Worm (Caenorhabditis elegans) whole organism, L1 larva: ENCODE measurements around the gene Y71H2AR.2.
A peak's percentile ranks its signal among the peaks of the same experiment; 100 is the strongest.
"Not testable (repeated sequence)": the region's sequence is repeated elsewhere in the genome, so short reads cannot be mapped to it uniquely, and the experiment has no call there.

ENCODE experiments used
- C04F5.9 ChIP-seq: sonication (generic microtip); optimal IDR thresholded peaks from 2 replicates; lab custom pipeline; 2016; ENCODE audit warnings: missing genetic modification characterization, missing compliant biosample characterization
- C16A3.4 ChIP-seq: fragments of 150-350 bp; optimal IDR thresholded peaks from 2 replicates; lab custom pipeline; 2014; ENCODE audit warnings: missing biosample characterization, missing genetic modification characterization
- C34B4.2 ChIP-seq: sonication (generic microtip); optimal IDR thresholded peaks from 2 replicates; lab custom pipeline; 2017; ENCODE audit warnings: mild to moderate bottlenecking, missing genetic modification characterization, missing compliant biosample characterization
- Y116A8C.19 ChIP-seq: sonication (generic microtip); optimal IDR thresholded peaks from 2 replicates; lab custom pipeline; 2016; ENCODE audit warnings: missing compliant biosample characterization, missing genetic modification characterization, borderline replicate concordance
- aha-1 ChIP-seq: fragments of 150-350 bp; optimal IDR thresholded peaks from 2 replicates; lab custom pipeline; 2014; ENCODE audit warnings: missing biosample characterization, missing genetic modification characterization
- alr-1 ChIP-seq: fragments of 200-800 bp; sonication (Bioruptor generic); optimal IDR thresholded peaks from 2 replicates; lab custom pipeline; 2018; ENCODE audit warnings: borderline replicate concordance, mild to moderate bottlenecking, missing genetic modification characterization, missing compliant biosample characterization
- ama-1 ChIP-seq: fragments of 150-350 bp; optimal IDR thresholded peaks from 2 replicates; lab custom pipeline; 2014
- ceh-63 ChIP-seq: fragments of 200-800 bp; sonication (Bioruptor generic); optimal IDR thresholded peaks from 2 replicates; lab custom pipeline; 2018; ENCODE audit warnings: mild to moderate bottlenecking, missing genetic modification characterization, missing compliant biosample characterization
- ceh-8 ChIP-seq: fragments of 200-800 bp; sonication (Bioruptor generic); optimal IDR thresholded peaks from 2 replicates; lab custom pipeline; 2018; ENCODE audit warnings: mild to moderate bottlenecking, missing genetic modification characterization, moderate library complexity, missing compliant biosample characterization
- ceh-88 ChIP-seq: fragments of 200-800 bp; sonication (Bioruptor generic); IDR thresholded peaks from 2 replicates; pipeline ENCODE4 v1.3.6; 2022; ENCODE audit warnings: missing genetic modification characterization, missing compliant biosample characterization
- ceh-90 ChIP-seq: sonication (generic microtip); optimal IDR thresholded peaks from 2 replicates; lab custom pipeline; 2016; ENCODE audit warnings: missing genetic modification characterization, missing compliant biosample characterization
- dpl-1 ChIP-seq, 3 experiments: fragments of 150-350 bp in 2 of 3; sonication (generic microtip) in 1 of 3; optimal IDR thresholded peaks; 2 replicates each; lab custom pipeline; 2014 to 2017; ENCODE audit warnings: missing biosample characterization in 3 of 3, missing genetic modification characterization in 3 of 3, missing genetic modification reagents in 3 of 3
- efl-1 ChIP-seq, 4 experiments: fragments of 150-350 bp; optimal IDR thresholded peaks in 3 of 4; peaks in 1 of 4; 1 replicate in 1 of 4; 2 replicates in 3 of 4; lab custom pipeline; 2014; ENCODE audit warnings: missing biosample characterization in 2 of 4, missing genetic modification characterization in 2 of 4, missing genetic modification reagents in 2 of 4
- egl-13 ChIP-seq: sonication (generic microtip); optimal IDR thresholded peaks from 2 replicates; lab custom pipeline; 2016; ENCODE audit warnings: missing genotype, missing genetic modification reagents, missing genetic modification characterization, missing compliant biosample characterization
- elt-2 ChIP-seq: sonication (generic microtip); optimal IDR thresholded peaks from 2 replicates; lab custom pipeline; 2016; ENCODE audit warnings: missing genetic modification characterization, mild to moderate bottlenecking, inconsistent platforms, missing compliant biosample characterization, missing genetic modification reagents
- elt-3 ChIP-seq, 6 experiments: fragments of 150-350 bp in 1 of 6; sonication (generic microtip); optimal IDR thresholded peaks; 2 replicates each; lab custom pipeline; 2017 to 2018; ENCODE audit warnings: missing biosample characterization in 6 of 6, missing genetic modification characterization in 6 of 6, inconsistent platforms in 1 of 6
- fkh-8 ChIP-seq: sonication (generic microtip); optimal IDR thresholded peaks from 2 replicates; lab custom pipeline; 2016; ENCODE audit warnings: mild to moderate bottlenecking, missing genetic modification characterization, missing compliant biosample characterization
- grh-1 ChIP-seq: fragments of 200-800 bp; sonication (Bioruptor generic); IDR thresholded peaks from 2 replicates; pipeline ENCODE4 v1.3.6; 2022; ENCODE audit warnings: missing genetic modification reagents, missing genetic modification characterization, missing compliant biosample characterization
- hpl-2 ChIP-seq: fragments of 150-350 bp; optimal IDR thresholded peaks from 2 replicates; lab custom pipeline; 2014; ENCODE audit warnings: missing biosample characterization, missing genetic modification reagents, missing genetic modification characterization
- lin-13 ChIP-seq: fragments of 150-350 bp; optimal IDR thresholded peaks from 2 replicates; lab custom pipeline; 2014; ENCODE audit warnings: missing biosample characterization, missing genetic modification reagents, missing genetic modification characterization
- lin-14 ChIP-seq: fragments of 200-800 bp; sonication (Bioruptor generic); optimal IDR thresholded peaks from 2 replicates; lab custom pipeline; 2018; ENCODE audit warnings: mild to moderate bottlenecking, missing genetic modification characterization, moderate library complexity, missing compliant biosample characterization
- lin-39 ChIP-seq: fragments of 150-350 bp; optimal IDR thresholded peaks from 2 replicates; lab custom pipeline; 2014; ENCODE audit warnings: missing biosample characterization, missing genetic modification reagents, missing genetic modification characterization
- lir-3 ChIP-seq: sonication (generic microtip); optimal IDR thresholded peaks from 2 replicates; lab custom pipeline; 2016; ENCODE audit warnings: mild to moderate bottlenecking, missing genetic modification characterization, moderate library complexity, missing compliant biosample characterization; ENCODE audit not compliant: poor library complexity
- lsy-2 ChIP-seq, 2 experiments: fragments of 150-350 bp; optimal IDR thresholded peaks; 2 replicates each; lab custom pipeline; 2014; ENCODE audit warnings: missing biosample characterization in 2 of 2, missing genetic modification characterization in 2 of 2
- mdl-1 ChIP-seq, 2 experiments: fragments of 150-350 bp; optimal IDR thresholded peaks; 2 replicates each; lab custom pipeline; 2014 to 2017; ENCODE audit warnings: missing biosample characterization in 2 of 2, missing genetic modification characterization in 2 of 2, inconsistent platforms in 1 of 2
- mef-2 ChIP-seq: fragments of 150-350 bp; optimal IDR thresholded peaks from 2 replicates; lab custom pipeline; 2014; ENCODE audit warnings: missing biosample characterization, missing genetic modification characterization
- mep-1 ChIP-seq: fragments of 150-350 bp; optimal IDR thresholded peaks from 2 replicates; lab custom pipeline; 2014; ENCODE audit warnings: missing biosample characterization, missing genetic modification characterization
- nhr-237 ChIP-seq: fragments of 150-350 bp; optimal IDR thresholded peaks from 2 replicates; lab custom pipeline; 2014; ENCODE audit warnings: missing biosample characterization, missing genetic modification characterization
- nhr-28 ChIP-seq: fragments of 150-350 bp; optimal IDR thresholded peaks from 2 replicates; lab custom pipeline; 2014; ENCODE audit warnings: missing biosample characterization, missing genetic modification characterization
- pax-3 ChIP-seq: fragments of 200-800 bp; sonication (Bioruptor generic); optimal IDR thresholded peaks from 2 replicates; lab custom pipeline; 2018; ENCODE audit warnings: mild to moderate bottlenecking, missing genetic modification characterization, moderate library complexity, missing compliant biosample characterization
- pqm-1 ChIP-seq: sonication (generic microtip); optimal IDR thresholded peaks from 3 replicates; lab custom pipeline; 2017; ENCODE audit warnings: missing biosample characterization, missing genetic modification characterization
- snu-23 ChIP-seq: sonication (generic microtip); optimal IDR thresholded peaks from 2 replicates; lab custom pipeline; 2016; ENCODE audit warnings: missing genetic modification characterization, missing compliant biosample characterization
- tbx-2 ChIP-seq: sonication (generic microtip); optimal IDR thresholded peaks from 2 replicates; lab custom pipeline; 2016; ENCODE audit warnings: missing genetic modification characterization, missing compliant biosample characterization
- unc-86 ChIP-seq: sonication (generic microtip); optimal IDR thresholded peaks from 2 replicates; lab custom pipeline; 2016; ENCODE audit warnings: missing genetic modification characterization, missing compliant biosample characterization
- ztf-4 ChIP-seq: fragments of 150-350 bp; optimal IDR thresholded peaks from 2 replicates; lab custom pipeline; 2014; ENCODE audit warnings: missing biosample characterization, missing genetic modification characterization

Y71H2AR.2 gene

ce11 chrIII:2846747-2847146 lies 6.0 kb upstream of the Y71H2AR.2 start, which contains the start of gene H34I24.1:
H34I24.1 (plus strand) TSS chrIII:2847047.
- TF ChIP-seq ceh-88; egl-13 (tag; lab: Kevin White, UChicago); lin-13: not testable (repeated sequence)

DNA sequence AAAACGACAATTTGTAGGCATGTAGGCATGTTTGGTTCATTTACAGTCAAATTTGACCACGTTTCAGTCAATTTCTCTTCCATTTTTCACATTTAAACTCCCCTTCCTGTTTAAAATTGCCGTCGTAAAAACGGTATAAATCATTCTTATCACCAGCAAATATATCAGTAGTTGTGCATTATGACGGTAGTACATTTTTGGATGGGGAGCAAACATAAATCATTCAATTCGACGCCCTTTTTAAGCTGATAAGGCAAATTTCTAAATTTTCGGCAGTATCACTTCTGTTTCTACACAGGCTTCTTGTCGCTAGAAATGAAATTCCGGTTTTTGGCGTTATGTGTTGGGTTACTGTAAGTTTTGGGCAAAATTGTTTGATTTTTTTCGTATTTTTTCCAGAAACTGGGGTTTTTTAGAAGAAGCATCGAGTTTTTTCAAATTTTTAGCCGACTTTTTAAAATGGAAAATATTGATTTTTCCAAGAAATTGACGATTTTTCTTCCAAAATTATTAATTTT lies 1.2 kb upstream of the Y71H2AR.2 start, which contains the start of gene H34I24.2:
Gene H34I24.2, plus strand, starts transcription at position 189 of the 518 bp plus-strand sequence.
- TF ChIP-seq mdl-1 (tag; optimal IDR thresholded peaks at IDR 0.05; lab: Kevin White, UChicago) = no peak
- TF ChIP-seq elt-2 (tag; lab: Kevin White, UChicago) = peak; percentile 23

DNA sequence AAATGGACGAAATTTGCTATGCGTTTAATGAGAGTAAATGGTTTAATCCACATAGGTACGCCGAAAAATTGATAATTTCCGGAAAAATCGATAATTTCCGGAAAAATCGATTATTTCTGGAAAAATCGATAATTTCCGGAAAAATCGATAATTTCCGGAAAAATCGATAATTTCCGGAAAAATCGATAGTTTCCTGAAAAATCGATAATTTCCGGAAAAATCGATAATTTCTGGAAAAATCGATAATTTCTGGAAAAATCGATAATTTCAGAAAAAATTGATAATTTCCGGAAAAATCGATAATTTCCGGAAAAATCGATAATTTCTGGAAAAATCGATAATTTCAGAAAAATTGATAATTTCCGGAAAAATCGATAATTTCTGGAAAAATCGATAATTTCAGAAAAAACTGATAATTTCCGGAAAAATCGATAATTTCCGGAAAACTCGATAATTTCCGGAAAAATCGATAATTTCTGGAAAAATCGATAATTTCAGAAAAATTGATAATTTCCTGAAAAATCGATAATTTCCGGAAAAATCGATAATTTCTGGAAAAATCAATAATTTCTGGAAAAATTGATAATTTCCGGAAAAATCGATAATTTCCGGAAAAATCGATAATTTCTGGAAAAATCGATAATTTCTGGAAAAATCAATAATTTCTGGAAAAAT lies 3.8 kb downstream of the Y71H2AR.2 start:
- 0 out of 2 replicates have a peak, but pooled peaks have one; percentile 14 for TF ChIP-seq grh-1 (GFP tag; lab: Robert Waterston, UW)

DNA sequence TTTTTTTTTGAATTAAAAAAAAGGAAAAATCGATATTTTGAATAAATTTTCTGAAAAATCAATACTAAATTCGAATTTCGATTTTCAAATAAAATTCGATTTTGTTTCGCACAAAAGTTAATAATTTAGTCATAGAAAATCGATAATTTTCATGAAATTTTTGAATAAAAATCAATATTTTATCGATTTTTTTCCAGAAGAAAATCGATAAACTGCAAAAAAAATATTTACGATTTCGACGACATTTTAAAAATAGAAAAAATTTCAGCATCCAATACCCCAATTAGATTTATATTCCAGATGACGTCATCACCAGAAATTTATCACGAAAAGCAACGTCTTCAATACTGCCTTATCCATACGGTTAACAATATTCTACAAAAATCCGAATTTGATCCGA lies 4.4 kb downstream of the Y71H2AR.2 start, which contains the start of gene josd-1:
Gene josd-1, plus strand, starts transcription at position 301 of the 400 bp plus-strand sequence.
- TF ChIP-seq efl-1 (optimal IDR thresholded peaks at IDR 0.05; lab: Kevin White, UChicago) = no peak
- TF ChIP-seq efl-1 (GFP tag; optimal IDR thresholded peaks at IDR 0.05 in 1 of 2; lab: Kevin White, UChicago) = no peak
- no peak for TF ChIP-seq mef-2
- TF ChIP-seq hpl-2 = no peak
- TF ChIP-seq lin-14 = no peak
- TF ChIP-seq pqm-1 (tag; lab: Kevin White, UChicago) = no peak
- TF ChIP-seq lir-3 (tag; lab: Kevin White, UChicago) = no peak

ce11 chrIII:2834998-2835397 lies 5.7 kb downstream of the Y71H2AR.2 start:
- TF ChIP-seq fkh-8 (tag; lab: Kevin White, UChicago) (no peak), elt-3 (tag; optimal IDR thresholded peaks at IDR 0.05; lab: Kevin White, UChicago) (no peak), C04F5.9 (no peak), mdl-1 (tag; optimal IDR thresholded peaks at IDR 0.05; lab: Kevin White, UChicago) (no peak), pqm-1 (tag; lab: Kevin White, UChicago) (no peak), ceh-8 (GFP tag; lab: Kevin White, UChicago) (no peak), ztf-4 (no peak)

DNA sequence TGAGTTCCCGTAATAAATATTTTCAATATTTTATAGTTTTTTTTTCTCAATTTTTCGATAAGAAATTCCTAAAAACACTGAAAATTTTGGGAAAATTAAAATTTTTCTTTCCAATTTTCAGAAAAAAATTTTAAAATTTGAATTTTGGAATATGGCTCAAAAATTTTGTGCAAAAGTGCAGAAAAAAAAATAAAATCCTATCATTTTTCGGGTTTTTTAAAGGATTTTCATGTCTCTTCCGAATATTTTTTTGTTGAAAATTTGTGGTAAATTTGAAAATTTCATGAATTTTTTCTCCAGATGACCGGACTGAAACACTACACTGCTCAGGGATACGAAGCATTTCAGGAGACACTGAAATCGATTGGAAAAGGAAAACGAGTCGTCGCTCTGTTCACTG lies 6.4 kb downstream of the Y71H2AR.2 start, which contains the start of gene txdc-17:
Gene txdc-17, plus strand, starts transcription at position 301 of the 400 bp plus-strand sequence.
- TF ChIP-seq ceh-63 (no peak), ztf-4 (no peak), lin-39 (tag; lab: Kevin White, UChicago) (no peak), Y116A8C.19 (tag; lab: Kevin White, UChicago) (no peak), unc-86 (no peak), lsy-2 (tag; optimal IDR thresholded peaks at IDR 0.05; lab: Kevin White, UChicago) (no peak), pax-3 (tag; lab: Kevin White, UChicago) (no peak), lir-3 (tag; lab: Kevin White, UChicago) (no peak), efl-1 (optimal IDR thresholded peaks at IDR 0.05; lab: Kevin White, UChicago) (no peak), efl-1 (GFP tag; optimal IDR thresholded peaks at IDR 0.05 in 1 of 2; lab: Kevin White, UChicago) (no peak), nhr-237 (tag; lab: Kevin White, UChicago) (no peak), C16A3.4 (no peak), mep-1 (tag; lab: Kevin White, UChicago) (no peak)

DNA sequence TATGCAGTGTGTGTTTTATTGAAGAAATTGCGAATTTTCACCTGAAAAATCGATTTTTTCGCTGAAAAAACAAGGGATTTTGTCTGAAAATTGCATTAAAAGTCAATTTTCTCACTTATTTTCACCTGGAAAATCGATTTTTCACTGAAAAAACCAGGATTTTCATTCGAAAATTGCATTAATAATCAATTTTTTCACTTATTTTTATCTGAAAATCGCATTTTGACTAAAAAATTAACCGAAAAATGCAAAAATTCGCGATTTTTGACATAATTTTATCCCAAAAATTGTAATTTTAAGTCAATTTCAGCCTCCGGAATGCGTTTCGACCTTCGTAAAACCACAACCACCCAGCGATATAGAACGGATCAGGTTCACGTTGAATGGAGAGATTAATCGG lies 8.2 kb downstream of the Y71H2AR.2 start, which contains the start of gene Y71H2AM.29:
Gene Y71H2AM.29, plus strand, starts transcription at position 301 of the 400 bp plus-strand sequence.
- TF ChIP-seq dpl-1 (GFP tag; optimal IDR thresholded peaks at IDR 0.05; lab: Kevin White, UChicago) = no peak
- TF ChIP-seq ama-1 (lab: Kevin White, UChicago) = no peak
- TF ChIP-seq C34B4.2 (tag; lab: Kevin White, UChicago) = no peak
- no peak for TF ChIP-seq ceh-63
- TF ChIP-seq aha-1 (tag; lab: Kevin White, UChicago) = no peak
- TF ChIP-seq nhr-28 = no peak
- no peak for TF ChIP-seq pax-3 (tag; lab: Kevin White, UChicago)
- TF ChIP-seq ceh-90 (tag; lab: Kevin White, UChicago) = no peak
- no peak for TF ChIP-seq unc-86
- TF ChIP-seq alr-1 (tag; lab: Kevin White, UChicago) = no peak
- TF ChIP-seq tbx-2 (tag; lab: Kevin White, UChicago) = no peak
- TF ChIP-seq snu-23 = no peak
